Worm (Caenorhabditis elegans) whole organism, late embryonic: ENCODE results near the gene R105.1.
A peak's percentile ranks its signal among the peaks of the same experiment; 100 is the strongest.

Experiments used
- K02D7.2 ChIP-seq: sonication (generic microtip); optimal IDR thresholded peaks from 2 replicates; lab custom pipeline; 2017; ENCODE audit warnings: mild to moderate bottlenecking, missing genetic modification characterization, missing compliant biosample characterization
- T23F11.4 ChIP-seq: fragments of 200-800 bp; sonication (Bioruptor generic); optimal IDR thresholded peaks from 2 replicates; lab custom pipeline; 2018; ENCODE audit warnings: mild to moderate bottlenecking, missing genetic modification characterization, missing compliant biosample characterization
- Y22D7AL.16 ChIP-seq: sonication (generic microtip); optimal IDR thresholded peaks from 2 replicates; lab custom pipeline; 2016; ENCODE audit warnings: missing genetic modification characterization, missing compliant biosample characterization
- ahr-1 ChIP-seq: sonication (generic microtip); optimal IDR thresholded peaks from 2 replicates; lab custom pipeline; 2016; ENCODE audit warnings: missing genetic modification characterization, missing compliant biosample characterization
- ama-1 ChIP-seq: fragments of 150-350 bp; optimal IDR thresholded peaks from 2 replicates; lab custom pipeline; 2014
- ceh-14 ChIP-seq: sonication (generic microtip); optimal IDR thresholded peaks from 2 replicates; lab custom pipeline; 2016; ENCODE audit warnings: missing genotype, missing genetic modification characterization, missing compliant biosample characterization
- ceh-18 ChIP-seq: sonication (generic microtip); optimal IDR thresholded peaks from 2 replicates; lab custom pipeline; 2016; ENCODE audit warnings: missing genetic modification characterization, missing compliant biosample characterization
- ceh-2 ChIP-seq: sonication (generic microtip); optimal IDR thresholded peaks from 2 replicates; lab custom pipeline; 2016; ENCODE audit warnings: missing genotype, missing genetic modification characterization, missing compliant biosample characterization
- ceh-22 ChIP-seq: sonication (generic microtip); optimal IDR thresholded peaks from 2 replicates; lab custom pipeline; 2017; ENCODE audit warnings: missing biosample characterization, missing genetic modification characterization
- ceh-30 ChIP-seq: fragments of 150-350 bp; optimal IDR thresholded peaks from 2 replicates; lab custom pipeline; 2014; ENCODE audit warnings: missing biosample characterization, missing genetic modification characterization
- ceh-45 ChIP-seq: fragments of 200-800 bp; sonication (Bioruptor generic); IDR thresholded peaks from 2 replicates; pipeline ENCODE4 v1.3.6; 2022; ENCODE audit warnings: missing genetic modification reagents, missing genetic modification characterization, missing compliant biosample characterization
- ceh-48 ChIP-seq: sonication (generic microtip); optimal IDR thresholded peaks from 2 replicates; lab custom pipeline; 2016; ENCODE audit warnings: missing genetic modification characterization, inconsistent platforms, missing compliant biosample characterization
- che-1 ChIP-seq: sonication (generic microtip); optimal IDR thresholded peaks from 2 replicates; lab custom pipeline; 2016; ENCODE audit warnings: mild to moderate bottlenecking, missing genetic modification characterization, missing compliant biosample characterization
- dve-1 ChIP-seq: sonication (generic microtip); optimal IDR thresholded peaks from 2 replicates; lab custom pipeline; 2017; ENCODE audit warnings: antibody characterized with exemption, mild to moderate bottlenecking, missing genetic modification characterization, missing compliant biosample characterization
- ets-4 ChIP-seq: sonication (generic microtip); optimal IDR thresholded peaks from 2 replicates; lab custom pipeline; 2016; ENCODE audit warnings: missing genetic modification characterization, missing compliant biosample characterization
- fax-1 ChIP-seq: sonication (generic microtip); optimal IDR thresholded peaks from 2 replicates; lab custom pipeline; 2016; ENCODE audit warnings: missing genotype, missing genetic modification characterization, missing compliant biosample characterization
- fkh-10 ChIP-seq: fragments of 150-350 bp; optimal IDR thresholded peaks from 2 replicates; lab custom pipeline; 2014; ENCODE audit warnings: missing biosample characterization, missing genetic modification reagents, missing genetic modification characterization
- gmeb-2 ChIP-seq: sonication (generic microtip); optimal IDR thresholded peaks from 2 replicates; lab custom pipeline; 2016; ENCODE audit warnings: missing genetic modification characterization, inconsistent platforms, missing compliant biosample characterization
- hlh-8 ChIP-seq: sonication (generic microtip); optimal IDR thresholded peaks from 2 replicates; lab custom pipeline; 2016; ENCODE audit warnings: missing genotype, missing genetic modification characterization, missing compliant biosample characterization
- lin-11 ChIP-seq: fragments of 200-800 bp; sonication (Bioruptor generic); optimal IDR thresholded peaks from 2 replicates; lab custom pipeline; 2018; ENCODE audit warnings: mild to moderate bottlenecking, missing genetic modification characterization, missing compliant biosample characterization
- mec-3 ChIP-seq: sonication (generic microtip); optimal IDR thresholded peaks from 2 replicates; lab custom pipeline; 2016; ENCODE audit warnings: borderline replicate concordance, missing genetic modification characterization, missing compliant biosample characterization
- nfya-1 ChIP-seq: sonication (generic microtip); optimal IDR thresholded peaks from 2 replicates; lab custom pipeline; 2017; ENCODE audit warnings: missing genetic modification characterization, mild to moderate bottlenecking, missing compliant biosample characterization, antibody characterized with exemption, moderate library complexity
- nhr-232 ChIP-seq: sonication (generic microtip); optimal IDR thresholded peaks from 2 replicates; lab custom pipeline; 2016; ENCODE audit warnings: missing genetic modification characterization, missing compliant biosample characterization
- npax-4 ChIP-seq: sonication (generic microtip); optimal IDR thresholded peaks from 2 replicates; lab custom pipeline; 2016; ENCODE audit warnings: missing genetic modification characterization, missing compliant biosample characterization
- odd-2 ChIP-seq: sonication (generic microtip); optimal IDR thresholded peaks from 2 replicates; lab custom pipeline; 2017; ENCODE audit warnings: antibody characterized with exemption, mild to moderate bottlenecking, missing genetic modification characterization, missing compliant biosample characterization
- pag-3 ChIP-seq: sonication (generic microtip); optimal IDR thresholded peaks from 2 replicates; lab custom pipeline; 2016; ENCODE audit warnings: missing compliant biosample characterization, missing genetic modification characterization, borderline replicate concordance
- pha-2 ChIP-seq: sonication (generic microtip); optimal IDR thresholded peaks from 2 replicates; lab custom pipeline; 2017; ENCODE audit warnings: mild to moderate bottlenecking, missing genetic modification characterization, missing compliant biosample characterization
- pqm-1 ChIP-seq: sonication (generic microtip); optimal IDR thresholded peaks from 2 replicates; lab custom pipeline; 2016; ENCODE audit warnings: missing genetic modification characterization, missing compliant biosample characterization
- pros-1 ChIP-seq: fragments of 150-350 bp; optimal IDR thresholded peaks from 2 replicates; lab custom pipeline; 2014; ENCODE audit warnings: missing biosample characterization, missing genetic modification reagents, missing genetic modification characterization
- ref-2 ChIP-seq: sonication (generic microtip); optimal IDR thresholded peaks from 2 replicates; lab custom pipeline; 2016; ENCODE audit warnings: missing genetic modification characterization, missing compliant biosample characterization
- rnt-1 ChIP-seq: sonication (generic microtip); optimal IDR thresholded peaks from 2 replicates; lab custom pipeline; 2016; ENCODE audit warnings: missing genetic modification characterization, missing compliant biosample characterization
- sox-4 ChIP-seq: sonication (generic microtip); optimal IDR thresholded peaks from 2 replicates; lab custom pipeline; 2017; ENCODE audit warnings: mild to moderate bottlenecking, missing genetic modification characterization, inconsistent platforms, missing compliant biosample characterization
- tbx-2 ChIP-seq: sonication (generic microtip); optimal IDR thresholded peaks from 2 replicates; lab custom pipeline; 2016; ENCODE audit warnings: missing genetic modification characterization, missing compliant biosample characterization
- ttx-3 ChIP-seq: sonication (generic microtip); optimal IDR thresholded peaks from 2 replicates; lab custom pipeline; 2016; ENCODE audit warnings: missing genetic modification reagents, missing genetic modification characterization, missing compliant biosample characterization
- unc-42 ChIP-seq: sonication (generic microtip); optimal IDR thresholded peaks from 2 replicates; lab custom pipeline; 2016; ENCODE audit warnings: missing genotype, missing genetic modification characterization, missing compliant biosample characterization
- unc-55 ChIP-seq: sonication (generic microtip); optimal IDR thresholded peaks from 2 replicates; lab custom pipeline; 2017; ENCODE audit warnings: missing biosample characterization, missing genetic modification reagents, missing genetic modification characterization
- zip-5 ChIP-seq: sonication (generic microtip); optimal IDR thresholded peaks from 2 replicates; lab custom pipeline; 2016; ENCODE audit warnings: missing genetic modification characterization, missing compliant biosample characterization

Gene R105.1

DNA sequence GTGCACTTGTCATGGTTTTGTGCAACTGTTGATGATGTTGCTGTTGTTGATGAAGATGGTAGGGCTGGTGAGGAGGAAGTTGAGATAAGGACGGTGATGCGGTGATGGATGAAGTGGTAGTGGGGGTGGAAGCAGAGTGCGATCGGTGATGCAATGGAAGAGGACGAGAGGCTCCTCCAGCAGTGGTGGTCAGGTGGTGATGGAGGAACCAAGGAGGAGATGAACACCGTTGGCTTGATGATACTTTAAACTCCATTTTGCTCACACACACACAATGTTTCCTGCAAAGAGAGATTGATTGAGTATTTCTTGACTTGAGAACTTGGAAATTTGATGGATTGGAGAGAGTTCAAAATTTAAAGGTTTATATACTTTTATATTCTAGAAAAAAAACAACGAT lies 4.3 kb downstream of the R105.1 start, which contains the start of gene F19C7.8:
Gene F19C7.8, minus strand, starts transcription at position 256 of the 400 bp plus-strand sequence.
- TF ChIP-seq unc-55, result peak; percentile 44
- TF ChIP-seq npax-4 (tag; lab: Kevin White, UChicago), result no peak
- TF ChIP-seq hlh-8 (tag; lab: Kevin White, UChicago), result no peak
- no peak for TF ChIP-seq pag-3 (tag; lab: Kevin White, UChicago)
- TF ChIP-seq ahr-1, result no peak
- TF ChIP-seq ceh-14 (tag; lab: Kevin White, UChicago), result no peak
- no peak for TF ChIP-seq gmeb-2 (tag; lab: Kevin White, UChicago)

DNA sequence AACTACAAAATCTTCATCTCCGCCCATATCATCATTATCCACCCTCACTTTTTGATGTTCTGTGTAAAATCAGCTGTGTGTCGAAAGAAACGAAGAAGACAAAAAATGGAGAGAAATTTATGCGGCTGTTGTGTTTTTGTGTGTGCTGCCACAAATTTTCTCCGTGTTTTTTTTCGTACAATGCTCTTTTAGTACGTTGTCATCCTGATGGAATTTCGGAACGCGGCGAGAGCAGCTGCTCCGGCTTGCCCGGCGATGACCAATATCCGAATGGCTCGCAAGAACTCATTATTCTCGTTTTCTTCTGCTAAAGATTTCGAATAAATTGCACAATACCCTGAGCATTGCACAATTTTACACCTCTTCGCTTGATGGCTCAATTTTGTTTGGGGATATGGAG lies 5.9 kb downstream of the R105.1 start:
- no peak for TF ChIP-seq K02D7.2
- no peak for TF ChIP-seq ttx-3
- no peak for TF ChIP-seq nhr-232
- TF ChIP-seq T23F11.4, result no peak

DNA sequence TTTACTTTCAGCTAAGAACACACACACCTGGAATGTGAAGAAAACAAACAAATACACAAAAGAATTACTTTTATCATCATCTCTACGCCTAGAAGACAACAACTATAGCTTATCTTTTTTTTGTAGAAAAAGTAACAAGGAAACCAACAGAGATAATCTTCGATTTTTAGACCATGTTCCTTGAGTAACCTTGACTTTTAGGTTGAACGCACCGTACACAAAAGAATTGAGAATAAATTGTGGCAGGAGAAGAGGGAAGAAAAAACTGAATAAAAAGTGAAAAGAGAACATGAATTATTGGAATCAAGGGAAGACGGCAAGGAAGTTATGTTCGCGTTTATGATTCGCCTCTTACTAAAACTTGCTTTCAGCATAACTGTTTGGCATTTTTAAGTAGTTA lies 7.4 kb downstream of the R105.1 start:
- TF ChIP-seq fax-1 (tag; lab: Kevin White, UChicago), result no peak
- TF ChIP-seq pha-2, result no peak
- no peak for TF ChIP-seq lin-11 (tag; lab: Kevin White, UChicago)
- no peak for TF ChIP-seq sox-4
- TF ChIP-seq ttx-3, result no peak
- no peak for TF ChIP-seq ceh-48 (tag; lab: Kevin White, UChicago)
- no peak for TF ChIP-seq tbx-2
- no peak for TF ChIP-seq hlh-8 (tag; lab: Kevin White, UChicago)
- TF ChIP-seq ceh-2 (tag; lab: Kevin White, UChicago), result no peak
- TF ChIP-seq che-1, result no peak

DNA sequence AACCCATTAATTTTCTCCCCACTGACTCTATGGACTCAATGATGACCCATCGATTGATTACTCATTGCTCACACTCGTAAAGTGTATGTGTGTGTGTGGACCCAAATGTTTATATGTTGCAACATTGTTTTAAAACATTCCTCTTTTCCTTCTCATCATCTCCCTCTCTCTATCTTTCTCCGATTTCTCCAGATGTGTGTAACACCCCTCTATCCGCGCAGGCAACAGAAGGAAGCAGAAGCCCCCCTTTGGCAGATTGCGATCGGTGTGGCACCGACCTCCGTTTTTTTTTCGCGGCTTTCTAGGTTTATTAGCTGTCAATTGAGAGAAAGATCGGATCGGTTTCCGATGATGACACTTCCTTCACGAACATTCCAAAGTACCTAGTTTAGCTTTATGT lies 10.1 kb downstream of the R105.1 start:
- no peak for TF ChIP-seq nfya-1
- TF ChIP-seq zip-5, result no peak
- TF ChIP-seq hlh-8 (tag; lab: Kevin White, UChicago), result no peak
- TF ChIP-seq pha-2, result no peak
- no peak for TF ChIP-seq tbx-2
- no peak for TF ChIP-seq pqm-1
- no peak for TF ChIP-seq Y22D7AL.16
- no peak for TF ChIP-seq fax-1 (tag; lab: Kevin White, UChicago)
- TF ChIP-seq fkh-10 (GFP tag; lab: Kevin White, UChicago), result no peak
- no peak for TF ChIP-seq ceh-2 (tag; lab: Kevin White, UChicago)
- no peak for TF ChIP-seq rnt-1 (tag; lab: Kevin White, UChicago)
- TF ChIP-seq unc-42 (tag; lab: Kevin White, UChicago), result no peak
- TF ChIP-seq pros-1, result no peak
- no peak for TF ChIP-seq dve-1

DNA sequence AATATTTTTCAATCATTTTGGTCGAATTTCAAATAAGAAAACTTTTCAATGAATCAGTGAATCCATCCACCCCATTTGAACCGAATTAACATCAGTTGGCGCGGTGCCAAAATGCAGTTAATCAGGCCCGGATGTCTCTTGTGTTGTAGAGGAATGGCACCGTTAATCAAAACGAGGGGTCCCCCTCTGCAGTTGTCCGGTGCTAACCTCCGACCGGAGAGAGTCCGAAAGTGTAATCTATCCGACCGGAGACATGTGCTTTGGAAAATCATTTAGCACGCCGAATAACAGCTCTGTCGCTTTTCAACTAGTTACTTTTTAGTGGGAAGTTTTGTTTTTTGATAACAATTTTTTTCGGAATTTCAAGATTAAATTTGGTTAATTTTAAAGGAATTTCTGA lies 11.8 kb downstream of the R105.1 start:
- TF ChIP-seq ceh-30 (tag; lab: Kevin White, UChicago) (no peak), ama-1 (lab: Kevin White, UChicago) (no peak), odd-2 (tag; lab: Kevin White, UChicago) (no peak), mec-3 (tag; lab: Kevin White, UChicago) (no peak), ceh-45 (GFP tag; lab: Robert Waterston, UW) (no peak), ref-2 (no peak), ceh-18 (tag; lab: Kevin White, UChicago) (no peak), T23F11.4 (no peak), ets-4 (tag; lab: Kevin White, UChicago) (no peak), ceh-22 (no peak)
